Worm (Caenorhabditis elegans) whole organism, mixed stage, embryonic: ENCODE data around the gene col-3.

Source experiments
- M03D4.4 ChIP-seq: sonication (generic microtip); optimal IDR thresholded peaks from 2 replicates; lab custom pipeline; 2017; ENCODE audit warnings: mild to moderate bottlenecking, missing genetic modification characterization, missing compliant biosample characterization
- bed-3 ChIP-seq: fragments of 200-800 bp; sonication (Bioruptor generic); optimal IDR thresholded peaks from 3 replicates; lab custom pipeline; 2018; ENCODE audit warnings: mild to moderate bottlenecking, missing genetic modification characterization, moderate library complexity, missing compliant biosample characterization
- blmp-1 ChIP-seq: fragments of 150-350 bp; optimal IDR thresholded peaks from 2 replicates; lab custom pipeline; 2014; ENCODE audit warnings: missing biosample characterization, missing genetic modification characterization
- ceh-39 ChIP-seq: fragments of 150-350 bp; optimal IDR thresholded peaks from 2 replicates; lab custom pipeline; 2014; ENCODE audit warnings: missing biosample characterization, missing genetic modification characterization
- ceh-43 ChIP-seq: fragments of 200-800 bp; sonication (Bioruptor generic); optimal IDR thresholded peaks from 2 replicates; lab custom pipeline; 2018; ENCODE audit warnings: mild to moderate bottlenecking, missing genetic modification characterization, moderate library complexity, missing compliant biosample characterization
- ceh-83 ChIP-seq: fragments of 200-800 bp; sonication (Bioruptor generic); optimal IDR thresholded peaks from 2 replicates; lab custom pipeline; 2018; ENCODE audit warnings: mild to moderate bottlenecking, missing genetic modification characterization, missing compliant biosample characterization
- ces-1 ChIP-seq: fragments of 150-350 bp; optimal IDR thresholded peaks from 2 replicates; lab custom pipeline; 2014; ENCODE audit warnings: missing biosample characterization, missing genetic modification reagents, missing genetic modification characterization
- cnd-1 ChIP-seq: fragments of 200-800 bp; sonication (Bioruptor generic); optimal IDR thresholded peaks from 2 replicates; lab custom pipeline; 2018; ENCODE audit warnings: mild to moderate bottlenecking, missing genetic modification characterization, missing compliant biosample characterization
- drap-1 ChIP-seq: fragments of 200-800 bp; sonication (Bioruptor generic); optimal IDR thresholded peaks from 3 replicates; lab custom pipeline; 2018; ENCODE audit warnings: mild to moderate bottlenecking, missing genetic modification characterization, missing compliant biosample characterization
- elt-1 ChIP-seq: sonication (generic microtip); optimal IDR thresholded peaks from 2 replicates; lab custom pipeline; 2017; ENCODE audit warnings: missing genetic modification characterization, mild to moderate bottlenecking, missing compliant biosample characterization, antibody characterized with exemption, moderate library complexity, borderline replicate concordance; ENCODE audit not compliant: insufficient read depth
- elt-3 ChIP-seq: fragments of 150-350 bp; optimal IDR thresholded peaks from 2 replicates; lab custom pipeline; 2014; ENCODE audit warnings: missing biosample characterization, missing genetic modification characterization
- flh-1 ChIP-seq: fragments of 200-800 bp; sonication (Bioruptor generic); optimal IDR thresholded peaks from 2 replicates; lab custom pipeline; 2018; ENCODE audit warnings: mild to moderate bottlenecking, missing genetic modification characterization, moderate library complexity, missing compliant biosample characterization
- ham-2 ChIP-seq: fragments of 200-800 bp; sonication (Bioruptor generic); optimal IDR thresholded peaks from 2 replicates; lab custom pipeline; 2018; ENCODE audit warnings: mild to moderate bottlenecking, missing genetic modification characterization, missing compliant biosample characterization
- hlh-1 ChIP-seq: fragments of 150-350 bp; optimal IDR thresholded peaks from 2 replicates; lab custom pipeline; 2014; ENCODE audit warnings: missing biosample characterization, missing genetic modification reagents, missing genetic modification characterization
- lin-13 ChIP-seq: fragments of 150-350 bp; optimal IDR thresholded peaks from 2 replicates; lab custom pipeline; 2014; ENCODE audit warnings: missing biosample characterization, missing genetic modification characterization
- lin-32 ChIP-seq: fragments of 200-800 bp; sonication (Bioruptor generic); optimal IDR thresholded peaks from 2 replicates; lab custom pipeline; 2018; ENCODE audit warnings: mild to moderate bottlenecking, missing genetic modification characterization, missing compliant biosample characterization
- lsy-2 ChIP-seq: fragments of 150-350 bp; optimal IDR thresholded peaks from 2 replicates; lab custom pipeline; 2014; ENCODE audit warnings: missing biosample characterization, missing genetic modification characterization
- mab-5 ChIP-seq: fragments of 150-350 bp; optimal IDR thresholded peaks from 2 replicates; lab custom pipeline; 2014; ENCODE audit warnings: missing biosample characterization, missing genetic modification characterization
- mep-1 ChIP-seq: fragments of 150-350 bp; optimal IDR thresholded peaks from 2 replicates; lab custom pipeline; 2017; ENCODE audit warnings: missing biosample characterization, missing genetic modification reagents, missing genetic modification characterization, inconsistent platforms
- mls-2 ChIP-seq: sonication (generic microtip); optimal IDR thresholded peaks from 2 replicates; lab custom pipeline; 2016; ENCODE audit warnings: mild to moderate bottlenecking, missing genetic modification characterization, moderate library complexity, missing compliant biosample characterization
- nhr-12 ChIP-seq: fragments of 150-350 bp; optimal IDR thresholded peaks from 2 replicates; lab custom pipeline; 2014; ENCODE audit warnings: missing biosample characterization, missing genetic modification characterization
- nhr-237 ChIP-seq: fragments of 150-350 bp; optimal IDR thresholded peaks from 2 replicates; lab custom pipeline; 2014; ENCODE audit warnings: missing biosample characterization, missing genetic modification characterization
- nhr-28 ChIP-seq: fragments of 150-350 bp; optimal IDR thresholded peaks from 2 replicates; lab custom pipeline; 2014; ENCODE audit warnings: missing biosample characterization, missing genetic modification characterization
- nhr-76 ChIP-seq: sonication (generic microtip); optimal IDR thresholded peaks from 2 replicates; lab custom pipeline; 2017; ENCODE audit warnings: missing biosample characterization, missing genetic modification characterization
- pha-4 ChIP-seq: fragments of 150-350 bp; optimal IDR thresholded peaks from 2 replicates; lab custom pipeline; 2018; ENCODE audit warnings: missing biosample characterization, missing genetic modification reagents, missing genetic modification characterization
- sem-2 ChIP-seq: fragments of 200-800 bp; sonication (Bioruptor generic); optimal IDR thresholded peaks from 2 replicates; lab custom pipeline; 2018; ENCODE audit warnings: mild to moderate bottlenecking, missing genetic modification characterization, missing compliant biosample characterization
- snpc-4 ChIP-seq: fragments of 150-350 bp; optimal IDR thresholded peaks from 2 replicates; lab custom pipeline; 2014; ENCODE audit warnings: missing biosample characterization, missing genetic modification characterization
- sptf-1 ChIP-seq: sonication (generic microtip); optimal IDR thresholded peaks from 2 replicates; lab custom pipeline; 2017; ENCODE audit warnings: mild to moderate bottlenecking, missing genetic modification characterization, moderate library complexity, missing compliant biosample characterization
- unc-120 ChIP-seq: sonication (generic microtip); optimal IDR thresholded peaks from 2 replicates; lab custom pipeline; 2017; ENCODE audit warnings: missing genetic modification characterization, missing compliant biosample characterization; ENCODE audit not compliant: poor library complexity, severe bottlenecking
- unc-62 ChIP-seq: fragments of 150-350 bp; optimal IDR thresholded peaks from 2 replicates; lab custom pipeline; 2014; ENCODE audit warnings: missing biosample characterization, missing genetic modification reagents, missing genetic modification characterization
- zip-8 ChIP-seq: fragments of 150-350 bp; optimal IDR thresholded peaks from 2 replicates; lab custom pipeline; 2014; ENCODE audit warnings: missing biosample characterization, missing genetic modification characterization
- ztf-11 ChIP-seq: fragments of 150-350 bp; optimal IDR thresholded peaks from 2 replicates; lab custom pipeline; 2014; ENCODE audit warnings: missing biosample characterization, missing genetic modification characterization

The col-3 gene

ce11 chrIV:8830591-8830990 is 6.0 kb downstream of the col-3 start, which contains the start of gene T28C6.8:
Gene T28C6.8 (minus strand): TSS chrIV:8830727.
- TF ChIP-seq unc-62 (GFP tag; lab: Kevin White, UChicago) (no peak), ceh-83 (GFP tag; lab: Kevin White, UChicago) (no peak), flh-1 (GFP tag; lab: Kevin White, UChicago) (no peak), cnd-1 (no peak), pha-4 (no peak), ces-1 (GFP tag; lab: Kevin White, UChicago) (no peak), sem-2 (GFP tag; lab: Kevin White, UChicago) (no peak), mep-1 (tag; lab: Kevin White, UChicago) (no peak), nhr-28 (tag; lab: Kevin White, UChicago) (no peak), lsy-2 (no peak), zip-8 (tag; lab: Kevin White, UChicago) (no peak), hlh-1 (tag; lab: Kevin White, UChicago) (no peak), ceh-43 (GFP tag; lab: Kevin White, UChicago) (no peak), unc-120 (tag; lab: Kevin White, UChicago) (no peak), nhr-237 (tag; lab: Kevin White, UChicago) (no peak), nhr-12 (tag; lab: Kevin White, UChicago) (no peak)

- TF ChIP-seq mab-5 (tag; lab: Kevin White, UChicago) (no peak), lin-32 (GFP tag; lab: Kevin White, UChicago) (no peak), snpc-4 (no peak), nhr-28 (tag; lab: Kevin White, UChicago) (no peak), ham-2 (GFP tag; lab: Kevin White, UChicago) (no peak), ztf-11 (tag; lab: Kevin White, UChicago) (no peak), nhr-76 (tag; lab: Kevin White, UChicago) (no peak), flh-1 (GFP tag; lab: Kevin White, UChicago) (no peak), elt-3 (tag; lab: Kevin White, UChicago) (no peak), nhr-237 (tag; lab: Kevin White, UChicago) (no peak), bed-3 (GFP tag; lab: Kevin White, UChicago) (no peak), ceh-83 (GFP tag; lab: Kevin White, UChicago) (no peak), ceh-43 (GFP tag; lab: Kevin White, UChicago) (no peak), mep-1 (tag; lab: Kevin White, UChicago) (no peak), hlh-1 (tag; lab: Kevin White, UChicago) (no peak), sem-2 (GFP tag; lab: Kevin White, UChicago) (no peak), ceh-39 (tag; lab: Kevin White, UChicago) (no peak), sptf-1 (tag; lab: Kevin White, UChicago) (no peak)
- TF ChIP-seq, all 35 proteins: peak for 0
Observed at ce11 chrIV:8840161-8840765, 15.7 kb downstream of the col-3 start, which contains the start of the genes T28C6.11 and T11B7.1. Gene T28C6.11 (minus strand): TSS chrIV:8840261. Gene T11B7.1 (plus strand): TSS chrIV:8840715.

ce11 chrIV:8844457-8844856 is 19.9 kb downstream of the col-3 start, which contains the start of gene T11B7.2:
Gene T11B7.2 (minus strand): TSS chrIV:8844557.
- TF ChIP-seq lin-13 (tag; lab: Kevin White, UChicago) (no peak), hlh-1 (tag; lab: Kevin White, UChicago) (no peak), lsy-2 (no peak), elt-1 (tag; lab: Kevin White, UChicago) (no peak), nhr-12 (tag; lab: Kevin White, UChicago) (no peak), M03D4.4 (no peak), bed-3 (GFP tag; lab: Kevin White, UChicago) (no peak), mls-2 (tag; lab: Kevin White, UChicago) (no peak), drap-1 (GFP tag; lab: Kevin White, UChicago) (no peak), blmp-1 (no peak), ceh-39 (tag; lab: Kevin White, UChicago) (no peak), lin-32 (GFP tag; lab: Kevin White, UChicago) (no peak), zip-8 (tag; lab: Kevin White, UChicago) (no peak), pha-4 (no peak), ham-2 (GFP tag; lab: Kevin White, UChicago) (no peak), sem-2 (GFP tag; lab: Kevin White, UChicago) (no peak), snpc-4 (no peak), unc-62 (GFP tag; lab: Kevin White, UChicago) (no peak), nhr-28 (tag; lab: Kevin White, UChicago) (no peak)
